Fruit fly (Drosophila melanogaster) whole organism, adult: ENCODE measurements around the gene Bub1.

Experiments used
- CG12768 ChIP-seq: fragments of 200-800 bp; sonication (Bioruptor generic); optimal IDR thresholded peaks from 2 replicates; lab custom pipeline; 2017; ENCODE audit warnings: missing biosample characterization, missing genetic modification characterization, mild to moderate bottlenecking, moderate library complexity, missing genetic modification reagents
- bab1 ChIP-seq: fragments of 200-800 bp; sonication (Bioruptor generic); optimal IDR thresholded peaks from 3 replicates; lab custom pipeline; 2019; ENCODE audit warnings: missing biosample characterization, mild to moderate bottlenecking, missing genetic modification characterization, moderate library complexity

dm6 chr2L:5290530-5290929, 11.9 kb downstream of the Bub1 start:
- TF ChIP-seq bab1 (no peak), CG12768 (GFP tag; lab: Kevin White, UChicago) (no peak)
